Fruit fly (Drosophila melanogaster): ENCODE measurements around the gene CG14301.
A peak's percentile ranks its signal among the peaks of the same experiment; 100 is the strongest.

Gene CG14301

dm6 chr3R:18670441-18671111 is 29.3 kb upstream of the CG14301 start (continued):
- TF ChIP-seq CG12071 (GFP tag; optimal IDR thresholded peaks at IDR 0.05), result no peak
- TF ChIP-seq NFAT (GFP tag; IDR thresholded peaks at IDR 0.05), result peak; percentile 10; the same call in 1 of the 2 replicates
- TF ChIP-seq CG17829 (tag; optimal IDR thresholded peaks at IDR 0.05), result peak; percentile 39
- TF ChIP-seq trh (GFP tag; optimal IDR thresholded peaks at IDR 0.05), result no peak
- peak; percentile 7 for TF ChIP-seq trem (tag; optimal IDR thresholded peaks at IDR 0.05)
- no peak for TF ChIP-seq CG1647 (GFP tag; optimal IDR thresholded peaks at IDR 0.05)
- TF ChIP-seq E2f2 (GFP tag; IDR thresholded peaks at IDR 0.05), result no peak
- TF ChIP-seq CG14667 (GFP tag; IDR thresholded peaks at IDR 0.05), result no peak
- peak; percentile 76 for TF ChIP-seq CG8388 (GFP tag; optimal IDR thresholded peaks at IDR 0.05)
- TF ChIP-seq Lhr (GFP tag; optimal IDR thresholded peaks at IDR 0.05), result no peak
- TF ChIP-seq wek (GFP tag; optimal IDR thresholded peaks at IDR 0.05), result no peak
- TF ChIP-seq CG32532 (GFP tag; IDR thresholded peaks at IDR 0.05), result 0 out of 2 replicates have a peak, but pooled peaks have one; percentile 6
- 0 out of 3 replicates have a peak, but pooled peaks have one; percentile 35 for TF ChIP-seq dysf (GFP tag; IDR thresholded peaks at IDR 0.05)
- no peak for TF ChIP-seq BEAF-32 (GFP tag; optimal IDR thresholded peaks at IDR 0.05)
- TF ChIP-seq CG10147 (GFP tag; optimal IDR thresholded peaks at IDR 0.05), result no peak
- peak; percentile 65 for TF ChIP-seq gsb-n (tag; optimal IDR thresholded peaks at IDR 0.05)
- TF ChIP-seq Hr78 (GFP tag; optimal IDR thresholded peaks at IDR 0.05), result no peak
- no peak for TF ChIP-seq CG31388 (GFP tag; optimal IDR thresholded peaks at IDR 0.05)
- no peak; the same call in 1 of the 2 replicates for TF ChIP-seq CG4404 (GFP tag; IDR thresholded peaks at IDR 0.05)
- no peak for TF ChIP-seq Atf6 (GFP tag; IDR thresholded peaks at IDR 0.05)
- TF ChIP-seq CG12942 (GFP tag; optimal IDR thresholded peaks at IDR 0.05), result peak; percentile 8
- no peak for TF ChIP-seq odd (GFP tag; optimal IDR thresholded peaks at IDR 0.05)
- TF ChIP-seq CG12155 (GFP tag; optimal IDR thresholded peaks at IDR 0.05), result no peak
- TF ChIP-seq CG32772 (GFP tag; IDR thresholded peaks at IDR 0.05), result no peak
- TF ChIP-seq vnd (GFP tag; IDR thresholded peaks at IDR 0.05; ENCODE audit: partially characterized antibody), result no peak
- peak; percentile 60; the same call in 2 of the 3 replicates for TF ChIP-seq CG17361 (GFP tag; IDR thresholded peaks at IDR 0.05)
- TF ChIP-seq CkIIα-i1 (GFP tag; IDR thresholded peaks at IDR 0.05), result no peak
- TF ChIP-seq CG16779 (GFP tag; IDR thresholded peaks at IDR 0.05), result no peak
- no peak for TF ChIP-seq pzg (GFP tag; optimal IDR thresholded peaks at IDR 0.05)
- TF ChIP-seq CG13624 (GFP tag; optimal IDR thresholded peaks at IDR 0.05), result peak; percentile 65
- TF ChIP-seq CG10462 (GFP tag; optimal IDR thresholded peaks at IDR 0.05), result no peak
- TF ChIP-seq esg (GFP tag; conservative IDR thresholded peaks at IDR 0.05), result 0 out of 2 replicates have a peak, but pooled peaks have one; percentile 20
- no peak for TF ChIP-seq Bdp1 (GFP tag; optimal IDR thresholded peaks at IDR 0.05)
- TF ChIP-seq CG11723 (GFP tag; optimal IDR thresholded peaks at IDR 0.05), result no peak
- TF ChIP-seq CG12769 (tag; optimal IDR thresholded peaks at IDR 0.05), result no peak
- no peak for TF ChIP-seq disco-r (GFP tag; optimal IDR thresholded peaks at IDR 0.05)
- TF ChIP-seq Opbp (GFP tag; IDR thresholded peaks at IDR 0.05; ENCODE audit: partially characterized antibody), result no peak
- TF ChIP-seq CG4854 (GFP tag; optimal IDR thresholded peaks at IDR 0.05), result no peak
- no peak for TF ChIP-seq CG10431 (GFP tag; optimal IDR thresholded peaks at IDR 0.05)
- no peak for TF ChIP-seq toy (GFP tag; IDR thresholded peaks at IDR 0.05)
- TF ChIP-seq NfI (GFP tag; optimal IDR thresholded peaks at IDR 0.05), result peak; percentile 14
- TF ChIP-seq CG1233 (GFP tag; optimal IDR thresholded peaks at IDR 0.05), result no peak
- TF ChIP-seq inv (GFP tag; IDR thresholded peaks at IDR 0.05; ENCODE audit: partially characterized antibody), result no peak
- peak; percentile 44 for TF ChIP-seq corto (GFP tag; optimal IDR thresholded peaks at IDR 0.05)
- no peak for TF ChIP-seq HmgD (GFP tag; optimal IDR thresholded peaks at IDR 0.05)
- peak; percentile 6 for TF ChIP-seq mam (GFP tag; optimal IDR thresholded peaks at IDR 0.05)
- TF ChIP-seq Tbp (GFP tag; optimal IDR thresholded peaks at IDR 0.05), result no peak
- 0 out of 2 replicates have a peak, but pooled peaks have one; percentile 17 for TF ChIP-seq CG11247 (GFP tag; IDR thresholded peaks at IDR 0.05)
- no peak for TF ChIP-seq CG12744 (GFP tag; optimal IDR thresholded peaks at IDR 0.05)
- TF ChIP-seq Gug (GFP tag; IDR thresholded peaks at IDR 0.05), result no peak
